Worm (Caenorhabditis elegans): Measurements from ENCODE around the gene sra-31.

The sra-31 gene

DNA sequence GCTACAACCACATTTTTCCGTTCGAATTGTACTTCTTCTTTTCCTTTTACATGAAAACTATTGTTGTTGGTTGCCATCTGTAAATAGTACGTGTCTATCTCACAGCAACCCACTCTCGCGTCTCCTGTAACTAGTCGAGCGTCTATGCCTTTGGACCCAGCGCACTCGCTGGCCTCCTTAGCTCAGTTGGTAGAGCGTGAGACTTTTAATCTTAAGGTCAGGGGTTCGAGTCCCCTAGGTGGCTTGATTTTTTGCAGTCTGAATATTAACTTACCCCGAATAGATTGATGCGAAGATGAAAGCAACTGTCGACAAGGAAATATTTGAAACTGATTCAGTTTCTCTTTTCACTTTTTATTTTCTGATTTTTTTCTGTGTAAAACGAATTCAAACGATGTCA is 13.2 kb downstream of the sra-31 start, which contains the start of gene mpz-3 (continued):
- TF ChIP-seq F37B4.10 (GFP tag; IDR thresholded peaks at IDR 0.05) (no peak), B0019.2 (GFP tag; conservative IDR thresholded peaks at IDR 0.05) (no peak), dpff-1 (tag; optimal IDR thresholded peaks at IDR 0.05) (no peak), snpc-1.1 (tag; optimal IDR thresholded peaks at IDR 0.05; ENCODE audit: insufficient read depth) (no peak), ets-4 (GFP tag; optimal IDR thresholded peaks at IDR 0.05) (no peak), egl-44 (GFP tag; IDR thresholded peaks at IDR 0.05) (0 out of 2 replicates have a peak, but pooled peaks have one; percentile 48), ztf-25 (GFP tag; IDR thresholded peaks at IDR 0.05) (no peak), nhr-27 (tag; optimal IDR thresholded peaks at IDR 0.05) (no peak), akir-1 (GFP tag; optimal IDR thresholded peaks at IDR 0.05) (no peak), mes-4 (tag; optimal IDR thresholded peaks at IDR 0.05) (no peak), cebp-1 (GFP tag; IDR thresholded peaks at IDR 0.05) (no peak), cebp-1 (tag; optimal IDR thresholded peaks at IDR 0.05) (no peak), lsl-1 (GFP tag; optimal IDR thresholded peaks at IDR 0.05) (no peak), madf-8 (GFP tag; conservative IDR thresholded peaks at IDR 0.05) (peak; percentile 20; the same call in 1 of the 2 replicates), zfh-2 (GFP tag; conservative IDR thresholded peaks at IDR 0.05) (no peak), gei-17 (GFP tag; optimal IDR thresholded peaks at IDR 0.05) (no peak), attf-6 (GFP tag; IDR thresholded peaks at IDR 0.05) (no peak), ZK185.1 (tag; optimal IDR thresholded peaks at IDR 0.05; ENCODE audit: poor library complexity, severe bottlenecking) (peak; percentile 17), him-1 (tag; optimal IDR thresholded peaks at IDR 0.05) (peak; percentile 96), rpc-1 (optimal IDR thresholded peaks at IDR 0.05) (peak; percentile 55), rpc-1 (tag; optimal IDR thresholded peaks at IDR 0.05) (peak; percentile 80), Y79H2A.3 (GFP tag; conservative IDR thresholded peaks at IDR 0.05) (peak; percentile 41; the same call in 1 of the 2 replicates), let-607 (tag; optimal IDR thresholded peaks at IDR 0.05) (no peak), B0035.1 (tag; optimal IDR thresholded peaks at IDR 0.05) (no peak), snpc-4 (GFP tag; optimal IDR thresholded peaks at IDR 0.05) (peak; percentile 27), snpc-4 (tag; optimal IDR thresholded peaks at IDR 0.05) (no peak), B0336.3 (GFP tag; IDR thresholded peaks at IDR 0.05) (no peak), F33H1.4 (GFP tag; IDR thresholded peaks at IDR 0.05) (no peak; the same call in 1 of the 2 replicates), tlf-1 (GFP tag; optimal IDR thresholded peaks at IDR 0.05) (no peak), xnd-1 (tag; optimal IDR thresholded peaks at IDR 0.05) (no peak), bed-1 (GFP tag; IDR thresholded peaks at IDR 0.05) (no peak), ccch-3 (GFP tag; optimal IDR thresholded peaks at IDR 0.05) (no peak), hmg-1.2 (GFP tag; IDR thresholded peaks at IDR 0.05) (peak; percentile 70), Y53F4B.3 (GFP tag; IDR thresholded peaks at IDR 0.05) (no peak), let-526 (GFP tag; IDR thresholded peaks at IDR 0.05) (no peak; the same call in 1 of the 2 replicates), nhr-120 (GFP tag; IDR thresholded peaks at IDR 0.05) (no peak), K11D2.4 (GFP tag; IDR thresholded peaks at IDR 0.05) (no peak), ztf-28 (GFP tag; IDR thresholded peaks at IDR 0.05) (no peak), ceh-40 (GFP tag; IDR thresholded peaks at IDR 0.05) (no peak), mel-28 (tag; optimal IDR thresholded peaks at IDR 0.05; ENCODE audit: borderline replicate concordance) (no peak), F52B5.7 (tag; optimal IDR thresholded peaks at IDR 0.05) (no peak), ztf-26 (tag; optimal IDR thresholded peaks at IDR 0.05) (peak; percentile 9), nfya-2 (GFP tag; IDR thresholded peaks at IDR 0.05) (no peak), lir-1 (GFP tag; conservative IDR thresholded peaks at IDR 0.05) (0 out of 2 replicates have a peak, but pooled peaks have one; percentile 14), Y56A3A.18 (GFP tag; IDR thresholded peaks at IDR 0.05) (no peak), dox-1 (GFP tag; IDR thresholded peaks at IDR 0.05) (no peak), nfya-1 (tag; optimal IDR thresholded peaks at IDR 0.05; ENCODE audit: borderline replicate concordance, insufficient read depth) (no peak), ceh-27 (GFP tag; optimal IDR thresholded peaks at IDR 0.05) (no peak), nhr-80 (tag; optimal IDR thresholded peaks at IDR 0.05) (peak; percentile 15)
